Worm (Caenorhabditis elegans) whole organism, L3 larva: Measurements from ENCODE around the gene M70.5.

Experiments used
- R02D3.7 ChIP-seq: fragments of 150-350 bp; optimal IDR thresholded peaks from 2 replicates; lab custom pipeline; 2014; ENCODE audit warnings: missing biosample characterization, missing genetic modification characterization
- ZK546.5 ChIP-seq: sonication (generic microtip); optimal IDR thresholded peaks from 2 replicates; lab custom pipeline; 2017; ENCODE audit warnings: missing biosample characterization, missing genetic modification characterization
- aly-2 ChIP-seq: fragments of 150-350 bp; optimal IDR thresholded peaks from 2 replicates; lab custom pipeline; 2014; ENCODE audit warnings: missing biosample characterization, missing genetic modification characterization
- ama-1 ChIP-seq: fragments of 150-350 bp; optimal IDR thresholded peaks from 2 replicates; lab custom pipeline; 2018
- ceh-16 ChIP-seq: sonication (generic microtip); optimal IDR thresholded peaks from 2 replicates; lab custom pipeline; 2017; ENCODE audit warnings: missing biosample characterization, missing genetic modification characterization
- ceh-28 ChIP-seq: fragments of 150-350 bp; optimal IDR thresholded peaks from 2 replicates; lab custom pipeline; 2014; ENCODE audit warnings: missing biosample characterization, missing genetic modification reagents, missing genetic modification characterization
- ceh-82 ChIP-seq: fragments of 150-350 bp; optimal IDR thresholded peaks from 2 replicates; lab custom pipeline; 2014; ENCODE audit warnings: missing biosample characterization, missing genetic modification characterization
- ceh-9 ChIP-seq: sonication (generic microtip); optimal IDR thresholded peaks from 2 replicates; lab custom pipeline; 2018; ENCODE audit warnings: missing biosample characterization, missing genetic modification characterization
- daf-12 ChIP-seq: fragments of 150-350 bp; optimal IDR thresholded peaks from 2 replicates; lab custom pipeline; 2014; ENCODE audit warnings: missing biosample characterization, missing genetic modification reagents, missing genetic modification characterization
- egl-27 ChIP-seq: sonication (generic microtip); optimal IDR thresholded peaks from 4 replicates; lab custom pipeline; 2017; ENCODE audit warnings: missing biosample characterization, missing genetic modification reagents, missing genetic modification characterization
- egl-5 ChIP-seq: fragments of 150-350 bp; optimal IDR thresholded peaks from 2 replicates; lab custom pipeline; 2017; ENCODE audit warnings: missing biosample characterization, missing genetic modification reagents, missing genetic modification characterization, inconsistent platforms
- elt-1 ChIP-seq: fragments of 150-350 bp; optimal IDR thresholded peaks from 2 replicates; lab custom pipeline; 2014; ENCODE audit warnings: missing biosample characterization, missing genetic modification characterization
- elt-2 ChIP-seq: sonication (generic microtip); optimal IDR thresholded peaks from 2 replicates; lab custom pipeline; 2016; ENCODE audit warnings: missing genetic modification reagents, mild to moderate bottlenecking, missing genetic modification characterization, missing compliant biosample characterization
- elt-3 ChIP-seq, 3 experiments: fragments of 150-350 bp in 1 of 3; sonication (generic microtip) in 2 of 3; optimal IDR thresholded peaks; 2 replicates in 2 of 3; 4 replicates in 1 of 3; lab custom pipeline; 2014 to 2017; ENCODE audit warnings: missing biosample characterization in 3 of 3, missing genetic modification characterization in 3 of 3
- eor-1 ChIP-seq, 2 experiments: fragments of 150-350 bp; optimal IDR thresholded peaks; 2 replicates each; lab custom pipeline; 2014 to 2018; ENCODE audit warnings: missing biosample characterization in 2 of 2, missing genetic modification characterization in 2 of 2
- fkh-10 ChIP-seq: sonication (generic microtip); optimal IDR thresholded peaks from 2 replicates; lab custom pipeline; 2017; ENCODE audit warnings: missing biosample characterization, missing genetic modification reagents, missing genetic modification characterization
- fkh-2 ChIP-seq: fragments of 150-350 bp; optimal IDR thresholded peaks from 2 replicates; lab custom pipeline; 2014; ENCODE audit warnings: missing biosample characterization, missing genetic modification reagents, missing genetic modification characterization
- fos-1 ChIP-seq: fragments of 150-350 bp; optimal IDR thresholded peaks from 2 replicates; lab custom pipeline; 2014; ENCODE audit warnings: missing biosample characterization, missing genetic modification characterization
- jun-1 ChIP-seq: fragments of 150-350 bp; optimal IDR thresholded peaks from 2 replicates; lab custom pipeline; 2014; ENCODE audit warnings: missing biosample characterization, missing genetic modification reagents, missing genetic modification characterization
- lin-15B ChIP-seq: fragments of 150-350 bp; optimal IDR thresholded peaks from 2 replicates; lab custom pipeline; 2014; ENCODE audit warnings: missing biosample characterization, missing genetic modification characterization
- lin-39 ChIP-seq: fragments of 150-350 bp; optimal IDR thresholded peaks from 2 replicates; lab custom pipeline; 2018; ENCODE audit warnings: missing biosample characterization, missing genetic modification reagents, missing genetic modification characterization
- lsy-12 ChIP-seq: sonication (generic microtip); optimal IDR thresholded peaks from 2 replicates; lab custom pipeline; 2016; ENCODE audit warnings: mild to moderate bottlenecking, missing genetic modification characterization, missing compliant biosample characterization
- mdl-1 ChIP-seq: fragments of 150-350 bp; optimal IDR thresholded peaks from 2 replicates; lab custom pipeline; 2014; ENCODE audit warnings: missing biosample characterization, missing genetic modification characterization
- mml-1 ChIP-seq: fragments of 150-350 bp; sonication (generic microtip); optimal IDR thresholded peaks from 3 replicates; lab custom pipeline; 2014; ENCODE audit warnings: missing biosample characterization, missing genetic modification characterization
- nfya-1 ChIP-seq: sonication (generic microtip); optimal IDR thresholded peaks from 2 replicates; lab custom pipeline; 2017; ENCODE audit warnings: missing genetic modification characterization, mild to moderate bottlenecking, missing compliant biosample characterization, antibody characterized with exemption, moderate library complexity; ENCODE audit not compliant: insufficient read depth
- nhr-11 ChIP-seq: fragments of 150-350 bp; optimal IDR thresholded peaks from 2 replicates; lab custom pipeline; 2014; ENCODE audit warnings: missing biosample characterization, missing genetic modification characterization
- nhr-12 ChIP-seq: fragments of 150-350 bp; optimal IDR thresholded peaks from 2 replicates; lab custom pipeline; 2014; ENCODE audit warnings: missing biosample characterization, missing genetic modification characterization
- nhr-28 ChIP-seq: fragments of 150-350 bp; optimal IDR thresholded peaks from 2 replicates; lab custom pipeline; 2014; ENCODE audit warnings: missing biosample characterization, missing genetic modification characterization
- nhr-43 ChIP-seq: sonication (generic microtip); optimal IDR thresholded peaks from 2 replicates; lab custom pipeline; 2016; ENCODE audit warnings: mild to moderate bottlenecking, missing genetic modification characterization, missing compliant biosample characterization; ENCODE audit not compliant: poor library complexity, severe bottlenecking
- nhr-67 ChIP-seq: fragments of 150-350 bp; optimal IDR thresholded peaks from 2 replicates; lab custom pipeline; 2014; ENCODE audit warnings: missing biosample characterization, missing genetic modification characterization
- nhr-76 ChIP-seq: fragments of 150-350 bp; sonication (generic microtip); optimal IDR thresholded peaks from 5 replicates; lab custom pipeline; 2014; ENCODE audit warnings: missing biosample characterization, missing genetic modification characterization
- nhr-77 ChIP-seq: fragments of 150-350 bp; optimal IDR thresholded peaks from 2 replicates; lab custom pipeline; 2014; ENCODE audit warnings: missing biosample characterization, missing genetic modification characterization
- pha-4 ChIP-seq: fragments of 150-350 bp; optimal IDR thresholded peaks from 2 replicates; lab custom pipeline; 2014; ENCODE audit warnings: missing biosample characterization, missing genetic modification reagents, missing genetic modification characterization
- pqm-1 ChIP-seq: fragments of 150-350 bp; optimal IDR thresholded peaks from 2 replicates; lab custom pipeline; 2017; ENCODE audit warnings: missing biosample characterization, missing genetic modification characterization, inconsistent platforms
- sea-2 ChIP-seq: fragments of 150-350 bp; sonication (generic microtip); optimal IDR thresholded peaks from 4 replicates; lab custom pipeline; 2014; ENCODE audit warnings: missing biosample characterization, missing genetic modification reagents, missing genetic modification characterization
- skn-1 ChIP-seq: fragments of 150-350 bp; optimal IDR thresholded peaks from 2 replicates; lab custom pipeline; 2014; ENCODE audit warnings: missing biosample characterization, missing genetic modification characterization
- snpc-4 ChIP-seq: fragments of 150-350 bp; optimal IDR thresholded peaks from 2 replicates; lab custom pipeline; 2014; ENCODE audit warnings: missing biosample characterization, missing genetic modification characterization
- tbx-2 ChIP-seq: sonication (generic microtip); optimal IDR thresholded peaks from 2 replicates; lab custom pipeline; 2016; ENCODE audit warnings: mild to moderate bottlenecking, missing genetic modification characterization, missing compliant biosample characterization
- unc-39 ChIP-seq: sonication (generic microtip); optimal IDR thresholded peaks from 4 replicates; lab custom pipeline; 2017; ENCODE audit warnings: missing biosample characterization, missing genetic modification characterization
- unc-62 ChIP-seq: fragments of 150-350 bp; sonication (generic microtip); optimal IDR thresholded peaks from 4 replicates; lab custom pipeline; 2014; ENCODE audit warnings: missing biosample characterization, missing genetic modification reagents, missing genetic modification characterization
- zag-1 ChIP-seq: fragments of 150-350 bp; optimal IDR thresholded peaks from 2 replicates; lab custom pipeline; 2014; ENCODE audit warnings: missing biosample characterization, missing genetic modification characterization
- ztf-11 ChIP-seq: fragments of 150-350 bp; optimal IDR thresholded peaks from 2 replicates; lab custom pipeline; 2014; ENCODE audit warnings: missing biosample characterization, missing genetic modification characterization

The M70.5 gene

ce11 chrIV:2298388-2298787 is 23.0 kb upstream of the M70.5 start:
- TF ChIP-seq ceh-16 (tag; lab: Kevin White, UChicago) (no peak), nhr-43 (tag; lab: Kevin White, UChicago) (no peak), lin-39 (tag; lab: Kevin White, UChicago) (no peak), mdl-1 (tag; lab: Kevin White, UChicago) (no peak), nhr-12 (no peak), unc-39 (no peak), nhr-28 (tag; lab: Kevin White, UChicago) (no peak), elt-1 (no peak), aly-2 (tag; lab: Kevin White, UChicago) (no peak), ama-1 (lab: Kevin White, UChicago) (no peak), fos-1 (tag; lab: Kevin White, UChicago) (no peak), sea-2 (no peak), nhr-77 (no peak)

DNA sequence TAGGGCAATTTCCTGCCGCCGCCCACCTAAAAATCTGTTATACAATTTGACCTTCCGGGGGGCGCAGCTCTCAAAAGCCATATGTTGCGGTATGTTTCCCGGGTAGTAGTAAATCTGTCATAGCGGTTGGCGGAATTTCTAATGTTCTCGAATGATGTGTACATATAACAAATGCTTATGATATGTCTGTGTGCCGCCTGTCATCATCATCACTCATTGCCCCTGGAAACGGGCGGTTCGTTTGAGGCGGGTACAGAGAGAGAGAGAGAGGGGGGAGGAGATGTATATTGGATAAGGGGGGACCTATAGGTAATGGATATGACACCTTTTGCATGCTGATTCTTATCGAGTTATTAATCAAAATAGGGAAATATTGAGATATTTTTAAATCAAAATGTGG is 21.2 kb upstream of the M70.5 start:
- TF ChIP-seq aly-2 (tag; lab: Kevin White, UChicago) (no peak), daf-12 (tag; lab: Kevin White, UChicago) (no peak), pqm-1 (no peak), egl-27 (tag; lab: Kevin White, UChicago) (no peak), tbx-2 (tag; lab: Kevin White, UChicago) (no peak), nhr-67 (tag; lab: Kevin White, UChicago) (no peak)

- TF ChIP-seq R02D3.7 (tag; lab: Kevin White, UChicago) = no peak
- no peak for TF ChIP-seq ceh-82 (tag; lab: Kevin White, UChicago)
- no peak for TF ChIP-seq nhr-77
- TF ChIP-seq sea-2 = no peak
- no peak for TF ChIP-seq ZK546.5 (tag; lab: Kevin White, UChicago)
- no peak for TF ChIP-seq fkh-10
- no peak for TF ChIP-seq ama-1 (lab: Kevin White, UChicago)
- TF ChIP-seq nhr-43 (tag; lab: Kevin White, UChicago) = no peak
- TF ChIP-seq ceh-9 (tag; lab: Kevin White, UChicago) = no peak
- no peak for TF ChIP-seq nhr-76 (tag; lab: Kevin White, UChicago)
- no peak for TF ChIP-seq ztf-11 (tag; lab: Kevin White, UChicago)
Measured at ce11 chrIV:2292119-2292518, 16.7 kb upstream of the M70.5 start.

- no peak for TF ChIP-seq unc-62 (GFP tag; lab: Kevin White, UChicago)
- TF ChIP-seq jun-1 = peak; percentile 36
- TF ChIP-seq elt-2 (tag; lab: Kevin White, UChicago) = peak; percentile 90
- TF ChIP-seq pqm-1 = peak; percentile 83
Measured at ce11 chrIV:2284462-2285047, 9.1 kb upstream of the M70.5 start.

DNA sequence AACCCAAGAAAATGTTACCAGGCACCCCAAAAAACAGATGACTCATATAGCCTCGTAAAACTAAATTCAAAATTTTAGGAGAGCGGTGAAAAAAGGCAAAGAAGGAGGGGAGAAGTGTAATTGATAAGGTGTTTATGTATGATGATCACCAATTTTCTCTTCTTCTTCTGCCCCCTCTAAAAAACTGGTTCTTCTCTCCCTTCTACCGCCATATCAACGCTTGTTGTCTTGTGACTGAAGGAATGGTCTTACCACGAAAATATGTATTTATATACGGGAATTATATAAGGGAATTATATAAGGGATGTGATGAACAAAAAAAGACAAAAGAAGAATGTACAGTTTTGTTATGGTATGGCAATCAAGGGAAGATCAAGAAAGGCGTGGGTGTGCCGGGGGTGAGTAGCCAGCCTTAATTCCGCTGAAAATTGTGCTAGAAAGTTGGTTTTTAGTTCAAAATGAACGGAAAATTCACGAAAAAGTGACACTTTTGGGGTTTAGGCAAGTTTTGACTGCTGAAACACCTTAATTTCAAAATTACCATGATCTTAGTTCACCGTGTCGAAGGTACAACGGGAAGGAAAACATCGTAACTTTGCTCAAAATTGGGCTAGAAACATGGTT is 6.0 kb upstream of the M70.5 start:
- TF ChIP-seq nhr-11 (tag; lab: Kevin White, UChicago) (no peak), skn-1 (tag; lab: Kevin White, UChicago) (no peak), nhr-12 (no peak), nfya-1 (tag; lab: Kevin White, UChicago) (peak; percentile 16), ceh-28 (tag; lab: Kevin White, UChicago) (peak; percentile 4), sea-2 (no peak), egl-27 (tag; lab: Kevin White, UChicago) (no peak), mml-1 (tag; lab: Kevin White, UChicago) (no peak), nhr-43 (tag; lab: Kevin White, UChicago) (peak; percentile 65), snpc-4 (tag; lab: Kevin White, UChicago) (peak; percentile 18), lsy-12 (tag; lab: Kevin White, UChicago) (no peak), fkh-10 (no peak), elt-3 (tag; optimal IDR thresholded peaks at IDR 0.05; lab: Kevin White, UChicago) (no peak), ztf-11 (tag; lab: Kevin White, UChicago) (no peak), aly-2 (tag; lab: Kevin White, UChicago) (no peak), fkh-2 (tag; lab: Kevin White, UChicago) (no peak), R02D3.7 (tag; lab: Kevin White, UChicago) (no peak), ceh-82 (tag; lab: Kevin White, UChicago) (no peak), lin-15B (tag; lab: Kevin White, UChicago) (no peak), pqm-1 (peak; percentile 86), mdl-1 (tag; lab: Kevin White, UChicago) (no peak), eor-1 (tag; optimal IDR thresholded peaks at IDR 0.05; lab: Kevin White, UChicago) (no peak), jun-1 (peak; percentile 64), nhr-28 (tag; lab: Kevin White, UChicago) (no peak), pha-4 (tag; lab: Kevin White, UChicago) (peak; percentile 30), ceh-9 (tag; lab: Kevin White, UChicago) (no peak), elt-1 (no peak), zag-1 (tag; lab: Kevin White, UChicago) (no peak), nhr-77 (no peak), elt-2 (tag; lab: Kevin White, UChicago) (peak; percentile 83), ceh-16 (tag; lab: Kevin White, UChicago) (no peak), egl-5 (no peak)
